Worm (Caenorhabditis elegans): ENCODE measurements around the gene cst-2.

- TF ChIP-seq Y67H2A.10 (GFP tag; conservative IDR thresholded peaks at IDR 0.05) (no peak), ztf-25 (GFP tag; IDR thresholded peaks at IDR 0.05) (no peak), snpc-4 (GFP tag; optimal IDR thresholded peaks at IDR 0.05) (no peak), snpc-4 (tag; optimal IDR thresholded peaks at IDR 0.05) (no peak), T26A5.8 (tag; optimal IDR thresholded peaks at IDR 0.05) (no peak), unc-62 (GFP tag; optimal IDR thresholded peaks at IDR 0.05) (no peak), lir-1 (GFP tag; conservative IDR thresholded peaks at IDR 0.05) (no peak)
Observed at ce11 chrX:4311668-4312067, 24.2 kb downstream of the cst-2 start, which contains the start of gene C52B9.8.
